Worm (Caenorhabditis elegans) whole organism, L3 larva: ENCODE measurements around the gene abf-4.

Experiments used
- R02D3.7 ChIP-seq: fragments of 150-350 bp; optimal IDR thresholded peaks from 2 replicates; lab custom pipeline; 2014; ENCODE audit warnings: missing biosample characterization, missing genetic modification characterization
- ZK546.5 ChIP-seq: sonication (generic microtip); optimal IDR thresholded peaks from 2 replicates; lab custom pipeline; 2017; ENCODE audit warnings: missing biosample characterization, missing genetic modification characterization
- aly-2 ChIP-seq: fragments of 150-350 bp; optimal IDR thresholded peaks from 2 replicates; lab custom pipeline; 2014; ENCODE audit warnings: missing biosample characterization, missing genetic modification characterization
- ceh-28 ChIP-seq: fragments of 150-350 bp; optimal IDR thresholded peaks from 2 replicates; lab custom pipeline; 2014; ENCODE audit warnings: missing biosample characterization, missing genetic modification reagents, missing genetic modification characterization
- ceh-9 ChIP-seq: sonication (generic microtip); optimal IDR thresholded peaks from 2 replicates; lab custom pipeline; 2018; ENCODE audit warnings: missing biosample characterization, missing genetic modification characterization
- egl-27 ChIP-seq: sonication (generic microtip); optimal IDR thresholded peaks from 4 replicates; lab custom pipeline; 2017; ENCODE audit warnings: missing biosample characterization, missing genetic modification reagents, missing genetic modification characterization
- egl-5 ChIP-seq: fragments of 150-350 bp; optimal IDR thresholded peaks from 2 replicates; lab custom pipeline; 2017; ENCODE audit warnings: missing biosample characterization, missing genetic modification reagents, missing genetic modification characterization, inconsistent platforms
- elt-1 ChIP-seq: fragments of 150-350 bp; optimal IDR thresholded peaks from 2 replicates; lab custom pipeline; 2014; ENCODE audit warnings: missing biosample characterization, missing genetic modification characterization
- elt-2 ChIP-seq: sonication (generic microtip); optimal IDR thresholded peaks from 2 replicates; lab custom pipeline; 2016; ENCODE audit warnings: missing genetic modification reagents, mild to moderate bottlenecking, missing genetic modification characterization, missing compliant biosample characterization
- elt-3 ChIP-seq, 3 experiments: fragments of 150-350 bp in 1 of 3; sonication (generic microtip) in 2 of 3; optimal IDR thresholded peaks; 2 replicates in 2 of 3; 4 replicates in 1 of 3; lab custom pipeline; 2014 to 2017; ENCODE audit warnings: missing biosample characterization in 3 of 3, missing genetic modification characterization in 3 of 3
- eor-1 ChIP-seq, 2 experiments: fragments of 150-350 bp; optimal IDR thresholded peaks; 2 replicates each; lab custom pipeline; 2014 to 2018; ENCODE audit warnings: missing biosample characterization in 2 of 2, missing genetic modification characterization in 2 of 2
- fkh-10 ChIP-seq: sonication (generic microtip); optimal IDR thresholded peaks from 2 replicates; lab custom pipeline; 2017; ENCODE audit warnings: missing biosample characterization, missing genetic modification reagents, missing genetic modification characterization
- hmg-11 ChIP-seq: sonication (generic microtip); optimal IDR thresholded peaks from 2 replicates; lab custom pipeline; 2016; ENCODE audit warnings: missing genetic modification characterization, missing compliant biosample characterization
- jun-1 ChIP-seq: fragments of 150-350 bp; optimal IDR thresholded peaks from 2 replicates; lab custom pipeline; 2014; ENCODE audit warnings: missing biosample characterization, missing genetic modification reagents, missing genetic modification characterization
- lin-15B ChIP-seq: fragments of 150-350 bp; optimal IDR thresholded peaks from 2 replicates; lab custom pipeline; 2014; ENCODE audit warnings: missing biosample characterization, missing genetic modification characterization
- lin-39 ChIP-seq: fragments of 150-350 bp; optimal IDR thresholded peaks from 2 replicates; lab custom pipeline; 2018; ENCODE audit warnings: missing biosample characterization, missing genetic modification reagents, missing genetic modification characterization
- mdl-1 ChIP-seq: fragments of 150-350 bp; optimal IDR thresholded peaks from 2 replicates; lab custom pipeline; 2014; ENCODE audit warnings: missing biosample characterization, missing genetic modification characterization
- mml-1 ChIP-seq: fragments of 150-350 bp; sonication (generic microtip); optimal IDR thresholded peaks from 3 replicates; lab custom pipeline; 2014; ENCODE audit warnings: missing biosample characterization, missing genetic modification characterization
- nfya-1 ChIP-seq: sonication (generic microtip); optimal IDR thresholded peaks from 2 replicates; lab custom pipeline; 2017; ENCODE audit warnings: missing genetic modification characterization, mild to moderate bottlenecking, missing compliant biosample characterization, antibody characterized with exemption, moderate library complexity; ENCODE audit not compliant: insufficient read depth
- nhr-11 ChIP-seq: fragments of 150-350 bp; optimal IDR thresholded peaks from 2 replicates; lab custom pipeline; 2014; ENCODE audit warnings: missing biosample characterization, missing genetic modification characterization
- nhr-12 ChIP-seq: fragments of 150-350 bp; optimal IDR thresholded peaks from 2 replicates; lab custom pipeline; 2014; ENCODE audit warnings: missing biosample characterization, missing genetic modification characterization
- nhr-25 ChIP-seq: sonication (generic microtip); optimal IDR thresholded peaks from 2 replicates; lab custom pipeline; 2017; ENCODE audit warnings: missing biosample characterization, missing genetic modification characterization
- nhr-28 ChIP-seq: fragments of 150-350 bp; optimal IDR thresholded peaks from 2 replicates; lab custom pipeline; 2014; ENCODE audit warnings: missing biosample characterization, missing genetic modification characterization
- nhr-43 ChIP-seq: sonication (generic microtip); optimal IDR thresholded peaks from 2 replicates; lab custom pipeline; 2016; ENCODE audit warnings: mild to moderate bottlenecking, missing genetic modification characterization, missing compliant biosample characterization; ENCODE audit not compliant: poor library complexity, severe bottlenecking
- nhr-67 ChIP-seq: fragments of 150-350 bp; optimal IDR thresholded peaks from 2 replicates; lab custom pipeline; 2014; ENCODE audit warnings: missing biosample characterization, missing genetic modification characterization
- nhr-77 ChIP-seq: fragments of 150-350 bp; optimal IDR thresholded peaks from 2 replicates; lab custom pipeline; 2014; ENCODE audit warnings: missing biosample characterization, missing genetic modification characterization
- pha-4 ChIP-seq: fragments of 150-350 bp; optimal IDR thresholded peaks from 2 replicates; lab custom pipeline; 2014; ENCODE audit warnings: missing biosample characterization, missing genetic modification reagents, missing genetic modification characterization
- pqm-1 ChIP-seq: fragments of 150-350 bp; optimal IDR thresholded peaks from 2 replicates; lab custom pipeline; 2017; ENCODE audit warnings: missing biosample characterization, missing genetic modification characterization, inconsistent platforms
- sea-2 ChIP-seq: fragments of 150-350 bp; sonication (generic microtip); optimal IDR thresholded peaks from 4 replicates; lab custom pipeline; 2014; ENCODE audit warnings: missing biosample characterization, missing genetic modification reagents, missing genetic modification characterization
- skn-1 ChIP-seq: fragments of 150-350 bp; optimal IDR thresholded peaks from 2 replicates; lab custom pipeline; 2014; ENCODE audit warnings: missing biosample characterization, missing genetic modification characterization
- snpc-4 ChIP-seq: fragments of 150-350 bp; optimal IDR thresholded peaks from 2 replicates; lab custom pipeline; 2014; ENCODE audit warnings: missing biosample characterization, missing genetic modification characterization
- tbx-2 ChIP-seq: sonication (generic microtip); optimal IDR thresholded peaks from 2 replicates; lab custom pipeline; 2016; ENCODE audit warnings: mild to moderate bottlenecking, missing genetic modification characterization, missing compliant biosample characterization
- unc-62 ChIP-seq: fragments of 150-350 bp; sonication (generic microtip); optimal IDR thresholded peaks from 4 replicates; lab custom pipeline; 2014; ENCODE audit warnings: missing biosample characterization, missing genetic modification reagents, missing genetic modification characterization
- ztf-11 ChIP-seq: fragments of 150-350 bp; optimal IDR thresholded peaks from 2 replicates; lab custom pipeline; 2014; ENCODE audit warnings: missing biosample characterization, missing genetic modification characterization
- ztf-4 ChIP-seq: fragments of 150-350 bp; optimal IDR thresholded peaks from 2 replicates; lab custom pipeline; 2014; ENCODE audit warnings: missing biosample characterization, missing genetic modification characterization

Gene abf-4

ce11 chrV:20536208-20536607, 22.0 kb downstream of the abf-4 start, which contains the start of gene Y38H6C.15:
TSS of gene Y38H6C.15 (minus strand) at chrV:20536308.
- TF ChIP-seq ztf-4 (no peak), lin-39 (no peak), skn-1 (tag; lab: Kevin White, UChicago) (no peak), nhr-67 (tag; lab: Kevin White, UChicago) (no peak), tbx-2 (no peak), hmg-11 (tag; lab: Kevin White, UChicago) (no peak), R02D3.7 (tag; lab: Kevin White, UChicago) (no peak), pha-4 (no peak), elt-3 (tag; optimal IDR thresholded peaks at IDR 0.05; lab: Kevin White, UChicago) (no peak)

- TF ChIP-seq nhr-12 (tag; lab: Kevin White, UChicago) (no peak), ceh-9 (tag; lab: Kevin White, UChicago) (no peak), pha-4 (no peak), nhr-43 (no peak), jun-1 (tag; lab: Kevin White, UChicago) (no peak), elt-2 (tag; lab: Kevin White, UChicago) (no peak), lin-15B (no peak), nfya-1 (tag; lab: Kevin White, UChicago) (no peak), aly-2 (tag; lab: Kevin White, UChicago) (no peak), mml-1 (tag; lab: Kevin White, UChicago) (no peak), mdl-1 (tag; lab: Kevin White, UChicago) (no peak), nhr-67 (tag; lab: Kevin White, UChicago) (no peak), pqm-1 (no peak), eor-1 (tag; optimal IDR thresholded peaks at IDR 0.05; lab: Kevin White, UChicago) (no peak), ztf-11 (no peak), lin-39 (no peak)
Observed at ce11 chrV:20534072-20534471, 24.1 kb downstream of the abf-4 start, which contains the start of gene famh-161. TSS of gene famh-161 (minus strand) at chrV:20534172.

- no peak for TF ChIP-seq egl-27
- no peak for TF ChIP-seq ZK546.5 (tag; lab: Kevin White, UChicago)
- no peak for TF ChIP-seq sea-2 (GFP tag; lab: Kevin White, UChicago)
- TF ChIP-seq unc-62 (GFP tag; lab: Kevin White, UChicago) = no peak
Observed at ce11 chrV:20527493-20527892, 30.7 kb downstream of the abf-4 start, which contains the start of gene Y38H6C.13. TSS of gene Y38H6C.13 (plus strand) at chrV:20527793.

- peak; percentile 52 for TF ChIP-seq jun-1 (tag; lab: Kevin White, UChicago)
- TF ChIP-seq pqm-1 = peak; percentile 89
- no peak for TF ChIP-seq nhr-28
- peak; percentile 41 for TF ChIP-seq skn-1 (tag; lab: Kevin White, UChicago)
- TF ChIP-seq mdl-1 (tag; lab: Kevin White, UChicago) = no peak
- TF ChIP-seq elt-2 (tag; lab: Kevin White, UChicago) = peak; percentile 82
- TF ChIP-seq, all 47 proteins: peak for 4
Observed at ce11 chrV:20525816-20526459, 32.2 kb downstream of the abf-4 start, which contains the start of the genes srh-166 and Y38H6C.24. TSS of gene srh-166 (minus strand) at chrV:20525866. TSS of gene Y38H6C.24 (plus strand) at chrV:20526435.

- no peak for TF ChIP-seq fkh-10
- TF ChIP-seq egl-5 (tag; lab: Kevin White, UChicago) = no peak
- TF ChIP-seq hmg-11 (tag; lab: Kevin White, UChicago) = no peak
- no peak for TF ChIP-seq snpc-4 (tag; lab: Kevin White, UChicago)
- no peak for TF ChIP-seq nhr-43
- TF ChIP-seq ceh-28 (tag; lab: Kevin White, UChicago) = no peak
- TF ChIP-seq nhr-67 (tag; lab: Kevin White, UChicago) = no peak
- TF ChIP-seq nhr-28 = no peak
- TF ChIP-seq ceh-9 (tag; lab: Kevin White, UChicago) = no peak
- TF ChIP-seq ZK546.5 (tag; lab: Kevin White, UChicago) = no peak
- no peak for TF ChIP-seq nhr-25
- no peak for TF ChIP-seq nfya-1 (tag; lab: Kevin White, UChicago)
- TF ChIP-seq ztf-11 = no peak
- no peak for TF ChIP-seq pqm-1
- TF ChIP-seq nhr-11 (tag; lab: Kevin White, UChicago) = no peak
- TF ChIP-seq nhr-77 = no peak
- TF ChIP-seq elt-1 = no peak
- TF ChIP-seq elt-2 (tag; lab: Kevin White, UChicago) = no peak
Observed at ce11 chrV:20522219-20522618, 36.0 kb downstream of the abf-4 start, which contains the start of the genes Y38H6C.9 and fbxa-150. TSS of gene Y38H6C.9 (minus strand) at chrV:20522270. TSS of gene fbxa-150 (plus strand) at chrV:20522598.
